Worm (Caenorhabditis elegans) whole organism, mixed stage, embryonic: ENCODE results near the gene srw-129.

Experiments used
- M03D4.4 ChIP-seq: sonication (generic microtip); optimal IDR thresholded peaks from 2 replicates; lab custom pipeline; 2017; ENCODE audit warnings: mild to moderate bottlenecking, missing genetic modification characterization, missing compliant biosample characterization
- bed-3 ChIP-seq: fragments of 200-800 bp; sonication (Bioruptor generic); optimal IDR thresholded peaks from 3 replicates; lab custom pipeline; 2018; ENCODE audit warnings: mild to moderate bottlenecking, missing genetic modification characterization, moderate library complexity, missing compliant biosample characterization
- blmp-1 ChIP-seq: fragments of 150-350 bp; optimal IDR thresholded peaks from 2 replicates; lab custom pipeline; 2014; ENCODE audit warnings: missing biosample characterization, missing genetic modification characterization
- ceh-39 ChIP-seq: fragments of 150-350 bp; optimal IDR thresholded peaks from 2 replicates; lab custom pipeline; 2014; ENCODE audit warnings: missing biosample characterization, missing genetic modification characterization
- ceh-43 ChIP-seq: fragments of 200-800 bp; sonication (Bioruptor generic); optimal IDR thresholded peaks from 2 replicates; lab custom pipeline; 2018; ENCODE audit warnings: mild to moderate bottlenecking, missing genetic modification characterization, moderate library complexity, missing compliant biosample characterization
- ceh-83 ChIP-seq: fragments of 200-800 bp; sonication (Bioruptor generic); optimal IDR thresholded peaks from 2 replicates; lab custom pipeline; 2018; ENCODE audit warnings: mild to moderate bottlenecking, missing genetic modification characterization, missing compliant biosample characterization
- ces-1 ChIP-seq: fragments of 150-350 bp; optimal IDR thresholded peaks from 2 replicates; lab custom pipeline; 2014; ENCODE audit warnings: missing biosample characterization, missing genetic modification reagents, missing genetic modification characterization
- drap-1 ChIP-seq: fragments of 200-800 bp; sonication (Bioruptor generic); optimal IDR thresholded peaks from 3 replicates; lab custom pipeline; 2018; ENCODE audit warnings: mild to moderate bottlenecking, missing genetic modification characterization, missing compliant biosample characterization
- elt-1 ChIP-seq: sonication (generic microtip); optimal IDR thresholded peaks from 2 replicates; lab custom pipeline; 2017; ENCODE audit warnings: missing genetic modification characterization, mild to moderate bottlenecking, missing compliant biosample characterization, antibody characterized with exemption, moderate library complexity, borderline replicate concordance; ENCODE audit not compliant: insufficient read depth
- elt-3 ChIP-seq: fragments of 150-350 bp; optimal IDR thresholded peaks from 2 replicates; lab custom pipeline; 2014; ENCODE audit warnings: missing biosample characterization, missing genetic modification characterization
- flh-1 ChIP-seq: fragments of 200-800 bp; sonication (Bioruptor generic); optimal IDR thresholded peaks from 2 replicates; lab custom pipeline; 2018; ENCODE audit warnings: mild to moderate bottlenecking, missing genetic modification characterization, moderate library complexity, missing compliant biosample characterization
- ham-2 ChIP-seq: fragments of 200-800 bp; sonication (Bioruptor generic); optimal IDR thresholded peaks from 2 replicates; lab custom pipeline; 2018; ENCODE audit warnings: mild to moderate bottlenecking, missing genetic modification characterization, missing compliant biosample characterization
- hlh-1 ChIP-seq: fragments of 150-350 bp; optimal IDR thresholded peaks from 2 replicates; lab custom pipeline; 2014; ENCODE audit warnings: missing biosample characterization, missing genetic modification reagents, missing genetic modification characterization
- lin-13 ChIP-seq: fragments of 150-350 bp; optimal IDR thresholded peaks from 2 replicates; lab custom pipeline; 2014; ENCODE audit warnings: missing biosample characterization, missing genetic modification characterization
- lin-32 ChIP-seq: fragments of 200-800 bp; sonication (Bioruptor generic); optimal IDR thresholded peaks from 2 replicates; lab custom pipeline; 2018; ENCODE audit warnings: mild to moderate bottlenecking, missing genetic modification characterization, missing compliant biosample characterization
- lsy-2 ChIP-seq: fragments of 150-350 bp; optimal IDR thresholded peaks from 2 replicates; lab custom pipeline; 2014; ENCODE audit warnings: missing biosample characterization, missing genetic modification characterization
- mep-1 ChIP-seq: fragments of 150-350 bp; optimal IDR thresholded peaks from 2 replicates; lab custom pipeline; 2017; ENCODE audit warnings: missing biosample characterization, missing genetic modification reagents, missing genetic modification characterization, inconsistent platforms
- mls-2 ChIP-seq: sonication (generic microtip); optimal IDR thresholded peaks from 2 replicates; lab custom pipeline; 2016; ENCODE audit warnings: mild to moderate bottlenecking, missing genetic modification characterization, moderate library complexity, missing compliant biosample characterization
- nhr-12 ChIP-seq: fragments of 150-350 bp; optimal IDR thresholded peaks from 2 replicates; lab custom pipeline; 2014; ENCODE audit warnings: missing biosample characterization, missing genetic modification characterization
- nhr-2 ChIP-seq: fragments of 150-350 bp; optimal IDR thresholded peaks from 2 replicates; lab custom pipeline; 2014; ENCODE audit warnings: missing biosample characterization, missing genetic modification characterization
- nhr-237 ChIP-seq: fragments of 150-350 bp; optimal IDR thresholded peaks from 2 replicates; lab custom pipeline; 2014; ENCODE audit warnings: missing biosample characterization, missing genetic modification characterization
- nhr-28 ChIP-seq: fragments of 150-350 bp; optimal IDR thresholded peaks from 2 replicates; lab custom pipeline; 2014; ENCODE audit warnings: missing biosample characterization, missing genetic modification characterization
- nhr-76 ChIP-seq: sonication (generic microtip); optimal IDR thresholded peaks from 2 replicates; lab custom pipeline; 2017; ENCODE audit warnings: missing biosample characterization, missing genetic modification characterization
- pha-4 ChIP-seq: fragments of 150-350 bp; optimal IDR thresholded peaks from 2 replicates; lab custom pipeline; 2018; ENCODE audit warnings: missing biosample characterization, missing genetic modification reagents, missing genetic modification characterization
- sem-2 ChIP-seq: fragments of 200-800 bp; sonication (Bioruptor generic); optimal IDR thresholded peaks from 2 replicates; lab custom pipeline; 2018; ENCODE audit warnings: mild to moderate bottlenecking, missing genetic modification characterization, missing compliant biosample characterization
- sptf-1 ChIP-seq: sonication (generic microtip); optimal IDR thresholded peaks from 2 replicates; lab custom pipeline; 2017; ENCODE audit warnings: mild to moderate bottlenecking, missing genetic modification characterization, moderate library complexity, missing compliant biosample characterization
- tbx-8 ChIP-seq: fragments of 200-800 bp; sonication (Bioruptor generic); optimal IDR thresholded peaks from 2 replicates; lab custom pipeline; 2018; ENCODE audit warnings: mild to moderate bottlenecking, missing genetic modification characterization, moderate library complexity, missing compliant biosample characterization
- unc-120 ChIP-seq: sonication (generic microtip); optimal IDR thresholded peaks from 2 replicates; lab custom pipeline; 2017; ENCODE audit warnings: missing genetic modification characterization, missing compliant biosample characterization; ENCODE audit not compliant: poor library complexity, severe bottlenecking
- unc-39 ChIP-seq: fragments of 150-350 bp; optimal IDR thresholded peaks from 2 replicates; lab custom pipeline; 2014; ENCODE audit warnings: missing biosample characterization, missing genetic modification characterization
- unc-62 ChIP-seq: fragments of 150-350 bp; optimal IDR thresholded peaks from 2 replicates; lab custom pipeline; 2014; ENCODE audit warnings: missing biosample characterization, missing genetic modification reagents, missing genetic modification characterization
- zip-8 ChIP-seq: fragments of 150-350 bp; optimal IDR thresholded peaks from 2 replicates; lab custom pipeline; 2014; ENCODE audit warnings: missing biosample characterization, missing genetic modification characterization
- ztf-11 ChIP-seq: fragments of 150-350 bp; optimal IDR thresholded peaks from 2 replicates; lab custom pipeline; 2014; ENCODE audit warnings: missing biosample characterization, missing genetic modification characterization

The srw-129 gene

DNA sequence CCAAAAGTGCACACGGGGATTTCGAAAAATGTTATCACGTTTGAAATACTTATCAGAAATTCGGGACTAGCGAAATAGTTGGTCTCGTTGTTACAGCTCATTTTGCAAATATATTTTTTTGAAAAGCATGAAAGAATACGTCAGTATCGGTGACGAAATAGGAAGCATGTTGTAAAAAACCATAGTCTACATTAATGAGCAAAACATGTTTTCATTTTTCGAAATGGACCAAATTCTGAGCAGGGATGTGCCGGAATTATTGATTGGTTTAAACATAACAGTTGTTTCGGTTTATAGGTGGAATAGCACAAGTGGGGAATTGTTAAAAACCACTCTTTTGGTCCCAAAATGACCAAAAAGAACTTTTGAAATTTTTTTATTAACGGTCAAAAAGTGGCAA, 37.7 kb upstream of the srw-129 start, which contains the start of gene srh-247:
srh-247 (minus strand) TSS at position 101 of the 400 bp plus-strand sequence.
- TF ChIP-seq nhr-12 (no peak), nhr-28 (tag; lab: Kevin White, UChicago) (no peak), mls-2 (tag; lab: Kevin White, UChicago) (no peak), ztf-11 (tag; lab: Kevin White, UChicago) (no peak), pha-4 (tag; lab: Kevin White, UChicago) (no peak), unc-39 (no peak), bed-3 (no peak), ceh-43 (GFP tag; lab: Kevin White, UChicago) (no peak), nhr-2 (tag; lab: Kevin White, UChicago) (no peak), ceh-83 (no peak), lin-13 (tag; lab: Kevin White, UChicago) (no peak)

DNA sequence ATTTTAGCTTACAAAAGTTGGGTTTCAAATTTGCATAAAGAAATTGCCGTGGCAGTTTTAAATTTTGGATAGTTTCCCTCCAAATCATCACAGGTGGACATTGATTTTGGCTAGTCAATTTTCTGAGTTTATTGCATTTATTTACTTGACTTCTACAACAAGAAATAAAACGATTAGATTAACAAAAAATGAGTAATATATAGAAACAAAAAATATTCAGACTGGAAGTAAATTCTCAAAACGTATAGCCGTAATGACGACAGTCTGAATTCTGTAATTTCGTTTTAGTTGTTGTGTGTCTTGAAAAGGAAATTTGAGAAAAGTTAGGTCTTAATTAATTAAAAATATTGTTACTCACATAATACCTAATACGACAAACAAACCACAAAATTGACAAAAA, 33.3 kb upstream of the srw-129 start, which contains the start of gene srw-141:
srw-141 (minus strand) TSS at position 101 of the 400 bp plus-strand sequence.
- TF ChIP-seq nhr-237 (tag; lab: Kevin White, UChicago) (no peak), ztf-11 (tag; lab: Kevin White, UChicago) (no peak), blmp-1 (tag; lab: Kevin White, UChicago) (no peak), elt-1 (tag; lab: Kevin White, UChicago) (no peak), lin-32 (GFP tag; lab: Kevin White, UChicago) (no peak), lin-13 (tag; lab: Kevin White, UChicago) (no peak), nhr-28 (tag; lab: Kevin White, UChicago) (no peak), unc-120 (tag; lab: Kevin White, UChicago) (no peak), pha-4 (tag; lab: Kevin White, UChicago) (no peak), mls-2 (tag; lab: Kevin White, UChicago) (no peak), mep-1 (no peak), sptf-1 (tag; lab: Kevin White, UChicago) (no peak)

DNA sequence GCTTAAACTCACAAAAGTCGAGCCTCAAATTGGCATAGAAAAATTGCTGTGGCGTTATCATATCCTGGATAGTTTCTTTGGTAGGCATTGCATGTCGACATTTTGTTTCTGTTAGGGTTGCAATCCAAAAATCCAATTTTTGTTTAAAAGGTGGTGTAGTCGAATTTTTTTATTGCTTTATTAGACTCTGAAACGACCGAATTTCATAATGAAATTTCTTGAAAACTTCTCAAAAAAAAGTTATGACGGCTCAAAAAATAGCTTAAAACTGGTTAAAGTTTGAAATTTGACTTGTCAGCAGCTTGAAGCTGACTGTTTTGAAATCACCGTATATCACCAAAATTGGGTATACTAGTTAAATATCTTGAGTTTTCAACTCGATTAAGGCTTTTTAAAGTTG, 30.3 kb upstream of the srw-129 start, which contains the start of gene srw-143:
srw-143 (minus strand) TSS at position 101 of the 400 bp plus-strand sequence.
- no peak for TF ChIP-seq lsy-2 (tag; lab: Kevin White, UChicago)
- TF ChIP-seq M03D4.4: no peak
- no peak for TF ChIP-seq lin-32 (GFP tag; lab: Kevin White, UChicago)
- TF ChIP-seq ceh-39 (tag; lab: Kevin White, UChicago): no peak
- no peak for TF ChIP-seq ceh-43 (GFP tag; lab: Kevin White, UChicago)
- TF ChIP-seq unc-39: no peak
- no peak for TF ChIP-seq hlh-1
- no peak for TF ChIP-seq elt-1 (tag; lab: Kevin White, UChicago)
- no peak for TF ChIP-seq sem-2 (GFP tag; lab: Kevin White, UChicago)
- TF ChIP-seq bed-3: no peak
- TF ChIP-seq nhr-76 (tag; lab: Kevin White, UChicago): no peak
- TF ChIP-seq mep-1: no peak
- no peak for TF ChIP-seq ham-2 (GFP tag; lab: Kevin White, UChicago)
- TF ChIP-seq drap-1 (GFP tag; lab: Kevin White, UChicago): no peak
- TF ChIP-seq ztf-11 (tag; lab: Kevin White, UChicago): no peak
- TF ChIP-seq mls-2 (tag; lab: Kevin White, UChicago): no peak
- no peak for TF ChIP-seq zip-8 (tag; lab: Kevin White, UChicago)
- no peak for TF ChIP-seq ceh-83

DNA sequence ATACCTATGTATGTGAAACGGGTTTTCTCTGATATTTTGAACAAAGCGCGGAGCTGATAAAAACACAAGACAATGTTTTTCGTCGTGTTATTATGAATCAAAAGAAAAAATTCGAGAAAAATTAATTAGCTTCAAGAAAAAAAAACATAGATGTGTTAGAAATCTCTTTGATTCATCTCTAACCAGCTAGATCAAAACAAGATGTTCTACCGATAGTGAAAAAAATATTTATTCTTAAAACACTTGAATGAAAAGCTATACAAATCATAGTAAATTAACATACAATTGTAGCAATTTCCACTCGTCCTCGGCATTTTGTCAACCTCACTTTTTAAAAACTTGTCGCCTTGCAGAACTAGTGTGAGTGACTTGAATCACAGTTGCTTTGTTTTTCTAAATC, 29.5 kb upstream of the srw-129 start:
- TF ChIP-seq nhr-2 (tag; lab: Kevin White, UChicago): no peak
- no peak for TF ChIP-seq unc-120 (tag; lab: Kevin White, UChicago)
- no peak for TF ChIP-seq unc-62 (GFP tag; lab: Kevin White, UChicago)
- no peak for TF ChIP-seq sem-2 (GFP tag; lab: Kevin White, UChicago)
- TF ChIP-seq zip-8 (tag; lab: Kevin White, UChicago): no peak
- TF ChIP-seq ham-2 (GFP tag; lab: Kevin White, UChicago): no peak
- TF ChIP-seq lin-32 (GFP tag; lab: Kevin White, UChicago): no peak
- TF ChIP-seq sptf-1 (tag; lab: Kevin White, UChicago): no peak
- no peak for TF ChIP-seq ceh-43 (GFP tag; lab: Kevin White, UChicago)
- no peak for TF ChIP-seq ztf-11 (tag; lab: Kevin White, UChicago)
- no peak for TF ChIP-seq tbx-8 (GFP tag; lab: Kevin White, UChicago)
- no peak for TF ChIP-seq nhr-237 (tag; lab: Kevin White, UChicago)
- TF ChIP-seq elt-3 (tag; lab: Kevin White, UChicago): no peak
- TF ChIP-seq ceh-83: no peak
- no peak for TF ChIP-seq drap-1 (GFP tag; lab: Kevin White, UChicago)
- TF ChIP-seq flh-1 (GFP tag; lab: Kevin White, UChicago): no peak
- TF ChIP-seq blmp-1 (tag; lab: Kevin White, UChicago): no peak
- TF ChIP-seq ces-1 (GFP tag; lab: Kevin White, UChicago): no peak
- no peak for TF ChIP-seq nhr-76 (tag; lab: Kevin White, UChicago)
